Fruit fly (Drosophila melanogaster) whole organism, adult: Measurements from ENCODE around the gene Cad86C.

Experiments used
- CG11617 ChIP-seq: fragments of 200-800 bp; sonication (Bioruptor generic); optimal IDR thresholded peaks from 2 replicates; lab custom pipeline; 2017; ENCODE audit warnings: mild to moderate bottlenecking, missing biosample characterization, missing genetic modification reagents, missing genetic modification characterization
- CG12768 ChIP-seq: fragments of 200-800 bp; sonication (Bioruptor generic); optimal IDR thresholded peaks from 2 replicates; lab custom pipeline; 2017; ENCODE audit warnings: missing biosample characterization, missing genetic modification characterization, mild to moderate bottlenecking, moderate library complexity, missing genetic modification reagents
- CG14711 ChIP-seq: fragments of 200-800 bp; sonication (Bioruptor generic); optimal IDR thresholded peaks from 2 replicates; lab custom pipeline; 2018; ENCODE audit warnings: missing biosample characterization, mild to moderate bottlenecking, missing genetic modification characterization, moderate library complexity
- CG1620 ChIP-seq: fragments of 200-800 bp; sonication (Bioruptor generic); optimal IDR thresholded peaks from 2 replicates; lab custom pipeline; 2016; ENCODE audit warnings: missing biosample characterization, missing genetic modification characterization
- CG33017 ChIP-seq: fragments of 200-800 bp; sonication (Bioruptor generic); optimal IDR thresholded peaks from 2 replicates; lab custom pipeline; 2018; ENCODE audit warnings: missing biosample characterization, mild to moderate bottlenecking, missing genetic modification characterization, moderate library complexity
- CG5204 ChIP-seq: fragments of 200-800 bp; sonication (Bioruptor generic); optimal IDR thresholded peaks from 2 replicates; lab custom pipeline; 2016; ENCODE audit warnings: missing biosample characterization, missing genetic modification characterization
- CG7045 ChIP-seq: fragments of 200-800 bp; sonication (Bioruptor generic); optimal IDR thresholded peaks from 2 replicates; lab custom pipeline; 2017; ENCODE audit warnings: missing biosample characterization, mild to moderate bottlenecking, missing genetic modification characterization
- CG7101 ChIP-seq: fragments of 200-800 bp; sonication (Bioruptor generic); optimal IDR thresholded peaks from 2 replicates; lab custom pipeline; 2018; ENCODE audit warnings: missing biosample characterization, mild to moderate bottlenecking, missing genetic modification characterization, moderate library complexity
- Clk ChIP-seq: fragments of 200-800 bp; sonication (Bioruptor generic); optimal IDR thresholded peaks from 2 replicates; lab custom pipeline; 2017; ENCODE audit warnings: missing biosample characterization, missing genetic modification characterization
- Crg-1 ChIP-seq: fragments of 200-800 bp; sonication (Bioruptor generic); optimal IDR thresholded peaks from 2 replicates; lab custom pipeline; 2016; ENCODE audit warnings: missing biosample characterization, missing genetic modification characterization
- Hr96 ChIP-seq: fragments of 200-800 bp; sonication (Bioruptor generic); optimal IDR thresholded peaks from 2 replicates; lab custom pipeline; 2016; ENCODE audit warnings: missing biosample characterization, missing genetic modification characterization
- Mnt ChIP-seq: fragments of 200-800 bp; sonication (Bioruptor generic); optimal IDR thresholded peaks from 2 replicates; lab custom pipeline; 2016; ENCODE audit warnings: missing biosample characterization, mild to moderate bottlenecking, missing genetic modification characterization
- bab1 ChIP-seq: fragments of 200-800 bp; sonication (Bioruptor generic); optimal IDR thresholded peaks from 3 replicates; lab custom pipeline; 2019; ENCODE audit warnings: missing biosample characterization, mild to moderate bottlenecking, missing genetic modification characterization, moderate library complexity
- cic ChIP-seq: fragments of 200-800 bp; sonication (Bioruptor generic); optimal IDR thresholded peaks from 2 replicates; lab custom pipeline; 2017; ENCODE audit warnings: missing biosample characterization, mild to moderate bottlenecking, missing genetic modification characterization, moderate library complexity
- cnc ChIP-seq, 2 experiments: fragments of >200 bp; optimal IDR thresholded peaks; 2 replicates each; lab custom pipeline; 2017
- kay ChIP-seq: fragments of 200-800 bp; sonication (Bioruptor generic); peaks from one replicate; lab custom pipeline; 2016; ENCODE audit warnings: missing biosample characterization, missing genetic modification characterization, borderline replicate concordance
- ovo ChIP-seq: fragments of 200-800 bp; sonication (Bioruptor generic); optimal IDR thresholded peaks from 2 replicates; lab custom pipeline; 2016; ENCODE audit warnings: missing biosample characterization, missing genetic modification characterization
- pad ChIP-seq: fragments of 200-800 bp; sonication (Bioruptor generic); optimal IDR thresholded peaks from 3 replicates; lab custom pipeline; 2017; ENCODE audit warnings: missing biosample characterization, missing genetic modification characterization, mild to moderate bottlenecking, moderate library complexity, missing genetic modification reagents
- tj ChIP-seq: fragments of 200-800 bp; sonication (Bioruptor generic); optimal IDR thresholded peaks from 3 replicates; lab custom pipeline; 2017; ENCODE audit warnings: missing biosample characterization, mild to moderate bottlenecking, missing genetic modification characterization, moderate library complexity
- toe ChIP-seq: fragments of 200-800 bp; sonication (Bioruptor generic); optimal IDR thresholded peaks from 2 replicates; lab custom pipeline; 2016; ENCODE audit warnings: missing biosample characterization, missing genetic modification characterization

Gene Cad86C

DNA sequence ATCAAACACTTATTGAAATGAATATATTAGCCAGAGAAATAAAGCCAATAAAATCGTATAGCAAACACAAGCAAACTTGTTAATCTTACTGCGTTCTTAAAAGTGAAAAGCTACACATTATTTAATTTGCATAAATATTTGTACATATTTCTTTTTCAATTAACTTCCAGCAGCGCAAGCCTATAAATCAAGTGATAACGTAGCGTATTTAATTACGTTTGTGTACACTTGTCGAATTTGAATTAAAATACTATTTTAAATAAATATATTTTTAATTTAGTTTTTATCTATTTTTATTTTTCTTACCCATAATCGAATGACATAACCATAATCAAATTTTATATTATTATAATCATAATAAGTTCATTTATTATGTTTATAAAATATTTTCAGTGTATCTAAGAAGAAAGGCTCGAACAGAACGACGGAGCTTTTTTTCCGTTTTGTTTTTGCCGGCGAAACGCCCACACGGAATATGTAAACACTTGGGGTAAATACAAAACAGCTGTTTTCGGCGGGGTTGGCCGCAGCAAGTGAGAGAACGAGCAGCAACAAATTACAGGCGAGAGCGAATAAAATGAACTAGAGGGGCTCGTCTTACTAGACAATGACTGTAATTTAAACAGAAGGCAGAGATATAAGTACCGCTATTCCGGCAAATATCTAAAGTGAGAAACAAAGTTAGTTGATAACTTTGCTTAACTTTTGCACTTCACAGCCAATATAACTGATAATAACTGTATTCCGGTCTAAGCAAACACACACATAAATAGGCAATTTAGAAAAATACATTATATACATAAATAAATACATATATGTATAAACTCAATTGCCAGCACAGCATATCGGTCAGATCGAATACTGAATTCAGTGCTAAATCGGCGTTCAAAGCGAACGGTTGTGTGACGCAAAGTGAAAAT, 48.9 kb downstream of the Cad86C start, which contains the start of gene Sodh2:
Gene Sodh2 (plus strand): TSS at position 870 of the 920 bp plus-strand sequence.
- TF ChIP-seq toe (GFP tag; lab: Kevin White, UChicago) (peak; percentile 62), CG11617 (GFP tag; lab: Kevin White, UChicago) (peak; percentile 78), Hr96 (GFP tag; lab: Kevin White, UChicago) (peak; percentile 33), Clk (GFP tag; lab: Kevin White, UChicago) (peak; percentile 25), tj (GFP tag; lab: Kevin White, UChicago) (peak; percentile 37), kay (GFP tag; lab: Kevin White, UChicago) (peak; percentile 95), CG7101 (tag; lab: Kevin White, UChicago) (peak; percentile 92), CG14711 (tag; lab: Kevin White, UChicago) (peak; percentile 91), cic (GFP tag; lab: Kevin White, UChicago) (peak; percentile 93), CG12768 (GFP tag; lab: Kevin White, UChicago) (peak; percentile 89), ovo (GFP tag; lab: Kevin White, UChicago) (peak; percentile 82), CG1620 (GFP tag; lab: Kevin White, UChicago) (no peak), CG5204 (GFP tag; lab: Kevin White, UChicago) (no peak), pad (peak; percentile 90), bab1 (GFP tag; lab: Kevin White, UChicago) (peak; percentile 55), Mnt (GFP tag; lab: Kevin White, UChicago) (peak; percentile 61), cnc (optimal IDR thresholded peaks at IDR 0.05; lab: Kevin White, UChicago) (no peak), CG7045 (GFP tag; lab: Kevin White, UChicago) (peak; percentile 86), Crg-1 (peak; percentile 69), CG33017 (peak; percentile 96)

DNA sequence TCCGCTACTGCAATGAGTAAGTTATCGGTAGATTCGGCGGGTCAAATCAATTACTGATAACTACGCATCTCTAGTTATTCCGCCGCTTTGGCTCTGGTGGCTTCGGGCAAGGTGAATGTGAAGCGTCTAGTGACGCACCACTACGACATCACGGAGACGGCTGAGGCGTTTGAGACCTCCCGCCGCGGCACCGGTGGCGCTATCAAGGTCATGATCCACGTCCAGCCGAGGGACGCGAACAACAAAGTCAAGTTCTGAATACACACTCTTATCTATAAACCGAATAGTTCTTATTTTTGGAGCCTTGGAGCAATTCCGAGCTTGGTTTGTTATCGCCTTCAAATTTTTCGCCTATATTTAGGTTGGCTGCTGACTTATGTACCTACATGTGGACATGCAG, 50.9 kb downstream of the Cad86C start:
- TF ChIP-seq pad, result no peak
- TF ChIP-seq CG14711 (tag; lab: Kevin White, UChicago), result no peak
- no peak for TF ChIP-seq Mnt (GFP tag; lab: Kevin White, UChicago)
- no peak for TF ChIP-seq CG7045 (GFP tag; lab: Kevin White, UChicago)
- no peak for TF ChIP-seq cnc (optimal IDR thresholded peaks at IDR 0.05; lab: Kevin White, UChicago)
- TF ChIP-seq Crg-1, result no peak
- TF ChIP-seq kay (GFP tag; lab: Kevin White, UChicago), result no peak
- no peak for TF ChIP-seq CG12768 (GFP tag; lab: Kevin White, UChicago)
- TF ChIP-seq CG11617 (GFP tag; lab: Kevin White, UChicago), result no peak
- no peak for TF ChIP-seq cic (GFP tag; lab: Kevin White, UChicago)
- no peak for TF ChIP-seq Hr96 (GFP tag; lab: Kevin White, UChicago)
- TF ChIP-seq CG5204 (GFP tag; lab: Kevin White, UChicago), result no peak
- TF ChIP-seq CG1620 (GFP tag; lab: Kevin White, UChicago), result no peak

DNA sequence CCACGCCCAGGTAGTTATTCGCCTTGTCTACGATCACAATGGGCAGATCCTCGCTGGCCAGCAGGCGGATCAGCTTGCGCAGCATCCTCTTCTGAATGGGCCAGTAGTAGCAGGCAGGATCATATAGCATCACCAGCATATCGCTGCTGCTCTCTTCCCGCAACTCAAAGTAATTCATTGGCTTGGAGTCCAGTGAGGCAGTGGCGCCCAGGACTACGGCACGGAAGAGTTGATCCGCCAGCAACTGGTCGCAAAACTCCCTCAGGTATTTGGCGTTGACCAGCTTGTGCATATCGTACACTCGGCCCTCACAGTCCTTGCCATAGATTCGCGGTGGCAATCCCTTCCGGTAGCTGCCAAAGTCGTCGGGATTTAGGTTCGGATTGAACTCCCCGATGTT, 51.7 kb downstream of the Cad86C start:
- no peak for TF ChIP-seq toe (GFP tag; lab: Kevin White, UChicago)

DNA sequence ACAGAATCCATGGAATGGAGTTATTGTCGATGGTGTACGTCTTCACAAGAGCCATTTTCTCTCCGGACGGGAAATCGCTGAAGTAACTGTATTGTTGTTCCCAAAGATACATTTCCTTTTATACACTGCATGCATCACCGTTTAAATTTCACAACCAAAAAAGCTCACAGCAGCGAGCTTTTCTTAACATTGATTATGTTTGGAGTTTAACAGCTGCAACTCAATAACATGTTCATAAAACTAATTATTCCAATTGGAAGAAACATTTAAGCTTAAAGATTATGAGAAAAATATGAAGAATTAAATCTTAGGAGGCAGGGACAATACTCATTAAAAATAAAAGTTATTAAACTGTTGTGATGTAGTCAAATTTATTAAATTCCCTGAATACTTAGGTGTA, 52.3 kb downstream of the Cad86C start, which contains the start of gene CG14695:
Gene CG14695 (minus strand): TSS at position 101 of the 400 bp plus-strand sequence.
- no peak for TF ChIP-seq Crg-1
- TF ChIP-seq tj (GFP tag; lab: Kevin White, UChicago), result no peak
- TF ChIP-seq toe (GFP tag; lab: Kevin White, UChicago), result no peak
- TF ChIP-seq pad, result no peak
- TF ChIP-seq kay (GFP tag; lab: Kevin White, UChicago), result no peak
- no peak for TF ChIP-seq CG5204 (GFP tag; lab: Kevin White, UChicago)
- TF ChIP-seq CG12768 (GFP tag; lab: Kevin White, UChicago), result no peak
- TF ChIP-seq Clk (GFP tag; lab: Kevin White, UChicago), result no peak
- no peak for TF ChIP-seq CG14711 (tag; lab: Kevin White, UChicago)
- TF ChIP-seq cnc (optimal IDR thresholded peaks at IDR 0.05; lab: Kevin White, UChicago), result no peak
- no peak for TF ChIP-seq CG7045 (GFP tag; lab: Kevin White, UChicago)

dm6 chr3R:10881824-10882559, 55.1 kb downstream of the Cad86C start, which contains the start of gene Tpc1:
Gene Tpc1 (minus strand): TSS chr3R:10882188.
- TF ChIP-seq CG14711 (tag; lab: Kevin White, UChicago) (peak; percentile 8), ovo (GFP tag; lab: Kevin White, UChicago) (peak; percentile 9), CG11617 (GFP tag; lab: Kevin White, UChicago) (no peak), kay (GFP tag; lab: Kevin White, UChicago) (no peak), CG7101 (tag; lab: Kevin White, UChicago) (no peak), Mnt (GFP tag; lab: Kevin White, UChicago) (peak; percentile 56), bab1 (GFP tag; lab: Kevin White, UChicago) (peak; percentile 71), CG1620 (GFP tag; lab: Kevin White, UChicago) (peak; percentile 70), Hr96 (GFP tag; lab: Kevin White, UChicago) (peak; percentile 43), CG12768 (GFP tag; lab: Kevin White, UChicago) (peak; percentile 39), toe (GFP tag; lab: Kevin White, UChicago) (peak; percentile 64), Crg-1 (peak; percentile 53), cic (GFP tag; lab: Kevin White, UChicago) (peak; percentile 18)
